Fruit fly (Drosophila melanogaster) whole organism, embryonic: ENCODE data around the gene Oatp33Eb.

Experiments
- ATbp ChIP-seq: fragments of 200-800 bp; sonication (Bioruptor generic); optimal IDR thresholded peaks from 2 replicates; lab custom pipeline; 2017; ENCODE audit warnings: missing biosample characterization, mild to moderate bottlenecking, missing genetic modification characterization, missing genetic modification reagents
- Aef1 ChIP-seq: fragments of 200-800 bp; sonication (Bioruptor generic); IDR thresholded peaks from 3 replicates; pipeline ENCODE4 v1.3.6; 2022; ENCODE audit warnings: missing biosample characterization, missing genetic modification characterization
- Atf-2 ChIP-seq: fragments of 200-800 bp; sonication (Bioruptor generic); optimal IDR thresholded peaks from 2 replicates; lab custom pipeline; 2016; ENCODE audit warnings: missing biosample characterization, missing genetic modification characterization
- B-H1 ChIP-seq: fragments of 200-800 bp; sonication (Bioruptor generic); IDR thresholded peaks from 3 replicates; pipeline ENCODE4 v1.3.6; 2022; ENCODE audit warnings: missing biosample characterization, missing genetic modification characterization
- Bdp1 ChIP-seq: fragments of 200-800 bp; sonication (Bioruptor generic); optimal IDR thresholded peaks from 3 replicates; lab custom pipeline; 2016; ENCODE audit warnings: missing biosample characterization, missing genetic modification characterization
- CG10462 ChIP-seq: fragments of 200-800 bp; sonication (Bioruptor generic); optimal IDR thresholded peaks from 2 replicates; lab custom pipeline; 2016; ENCODE audit warnings: missing biosample characterization, missing genetic modification characterization
- CG10654 ChIP-seq: fragments of 200-800 bp; sonication (Bioruptor generic); optimal IDR thresholded peaks from 2 replicates; lab custom pipeline; 2016; ENCODE audit warnings: missing biosample characterization, missing genetic modification characterization
- CG11085 ChIP-seq: fragments of 200-800 bp; sonication (Bioruptor generic); IDR thresholded peaks from 2 replicates; pipeline ENCODE4 v1.3.6; 2022; ENCODE audit warnings: missing biosample characterization, missing genetic modification characterization
- CG11696 ChIP-seq: fragments of 200-800 bp; sonication (Bioruptor generic); IDR thresholded peaks from 2 replicates; pipeline ENCODE4 v1.3.6; 2022; ENCODE audit warnings: missing biosample characterization, missing genetic modification characterization
- CG11723 ChIP-seq: fragments of 200-800 bp; sonication (Bioruptor generic); optimal IDR thresholded peaks from 2 replicates; lab custom pipeline; 2017; ENCODE audit warnings: missing biosample characterization, mild to moderate bottlenecking, missing genetic modification characterization
- CG14050 ChIP-seq: fragments of 200-800 bp; sonication (Bioruptor generic); IDR thresholded peaks from 3 replicates; pipeline ENCODE4 v1.3.6; 2022; ENCODE audit warnings: missing biosample characterization, missing genetic modification characterization
- CG15514 ChIP-seq: fragments of 200-800 bp; sonication (Bioruptor generic); optimal IDR thresholded peaks from 3 replicates; lab custom pipeline; 2017; ENCODE audit warnings: missing biosample characterization, missing genetic modification characterization, mild to moderate bottlenecking, moderate library complexity, missing genetic modification reagents
- CG1603 ChIP-seq: fragments of 200-800 bp; sonication (Bioruptor generic); optimal IDR thresholded peaks from 2 replicates; lab custom pipeline; 2019; ENCODE audit warnings: missing biosample characterization, mild to moderate bottlenecking, missing genetic modification characterization, moderate library complexity
- CG16779 ChIP-seq: fragments of 200-800 bp; sonication (Bioruptor generic); IDR thresholded peaks from 2 replicates; pipeline ENCODE4 v1.3.6; 2022; ENCODE audit warnings: missing biosample characterization, missing genetic modification characterization
- CG16863 ChIP-seq: fragments of 200-800 bp; sonication (Bioruptor generic); optimal IDR thresholded peaks from 3 replicates; lab custom pipeline; 2016; ENCODE audit warnings: missing biosample characterization, missing genetic modification characterization
- CG17328 ChIP-seq: fragments of 200-800 bp; sonication (Bioruptor generic); IDR thresholded peaks from 2 replicates; pipeline ENCODE4 v1.3.6; 2022; ENCODE audit warnings: missing biosample characterization, missing genetic modification characterization
- CG17568 ChIP-seq: fragments of 200-800 bp; sonication (Bioruptor generic); optimal IDR thresholded peaks from 2 replicates; lab custom pipeline; 2018; ENCODE audit warnings: missing biosample characterization, mild to moderate bottlenecking, missing genetic modification characterization, moderate library complexity
- CG17829 ChIP-seq: fragments of 200-800 bp; optimal IDR thresholded peaks from 2 replicates; lab custom pipeline; 2019; ENCODE audit warnings: missing biosample characterization, mild to moderate bottlenecking, missing genetic modification characterization, moderate library complexity
- CG2202 ChIP-seq: fragments of 200-800 bp; sonication (Bioruptor generic); optimal IDR thresholded peaks from 2 replicates; lab custom pipeline; 2018; ENCODE audit warnings: missing biosample characterization, mild to moderate bottlenecking, missing genetic modification characterization
- CG31388 ChIP-seq: fragments of 200-800 bp; sonication (Bioruptor generic); optimal IDR thresholded peaks from 2 replicates; lab custom pipeline; 2016; ENCODE audit warnings: missing biosample characterization, missing genetic modification characterization
- CG3995 ChIP-seq: fragments of 200-800 bp; sonication (Bioruptor generic); optimal IDR thresholded peaks from 3 replicates; lab custom pipeline; 2016; ENCODE audit warnings: missing biosample characterization, missing genetic modification characterization
- CG4282 ChIP-seq: fragments of 200-800 bp; sonication (Bioruptor generic); optimal IDR thresholded peaks from 2 replicates; lab custom pipeline; 2016; ENCODE audit warnings: missing biosample characterization, missing genetic modification characterization
- CG4424 ChIP-seq: fragments of 200-800 bp; sonication (Bioruptor generic); optimal IDR thresholded peaks from 3 replicates; lab custom pipeline; 2016; ENCODE audit warnings: missing biosample characterization, missing genetic modification characterization
- CG5180 ChIP-seq: fragments of 200-800 bp; sonication (Bioruptor generic); optimal IDR thresholded peaks from 3 replicates; lab custom pipeline; 2017; ENCODE audit warnings: missing biosample characterization, missing genetic modification characterization, mild to moderate bottlenecking, moderate library complexity, missing genetic modification reagents
- CG7786 ChIP-seq: fragments of 200-800 bp; sonication (Bioruptor generic); optimal IDR thresholded peaks from 2 replicates; lab custom pipeline; 2016; ENCODE audit warnings: missing biosample characterization, missing genetic modification characterization
- CG7987 ChIP-seq: fragments of 200-800 bp; sonication (Bioruptor generic); optimal IDR thresholded peaks from 2 replicates; lab custom pipeline; 2018; ENCODE audit warnings: missing biosample characterization, mild to moderate bottlenecking, missing genetic modification characterization, moderate library complexity
- CG8281 ChIP-seq: fragments of 200-800 bp; sonication (Bioruptor generic); optimal IDR thresholded peaks from 2 replicates; lab custom pipeline; 2018; ENCODE audit warnings: missing biosample characterization, mild to moderate bottlenecking, missing genetic modification characterization, moderate library complexity
- CTCF ChIP-seq: fragments of 200-800 bp; sonication (Bioruptor generic); optimal IDR thresholded peaks from 2 replicates; lab custom pipeline; 2017; ENCODE audit warnings: missing biosample characterization, mild to moderate bottlenecking, missing genetic modification characterization, moderate library complexity
- Dbx ChIP-seq: fragments of 200-800 bp; sonication (Bioruptor generic); IDR thresholded peaks from 3 replicates; pipeline ENCODE4 v1.3.6; 2022; ENCODE audit warnings: missing biosample characterization, missing genetic modification characterization
- Dip2 ChIP-seq: fragments of 200-800 bp; sonication (Bioruptor generic); IDR thresholded peaks from 2 replicates; pipeline ENCODE4 v1.3.6; 2022; ENCODE audit warnings: missing biosample characterization, missing genetic modification characterization
- ERR ChIP-seq: fragments of 200-800 bp; sonication (Bioruptor generic); optimal IDR thresholded peaks from 2 replicates; lab custom pipeline; 2016; ENCODE audit warnings: missing biosample characterization, missing genetic modification characterization
- Hr3 ChIP-seq: fragments of 200-800 bp; sonication (Bioruptor generic); optimal IDR thresholded peaks from 3 replicates; lab custom pipeline; 2016; ENCODE audit warnings: missing biosample characterization, missing genetic modification characterization
- Sox102F ChIP-seq: fragments of 200-800 bp; sonication (Bioruptor generic); optimal IDR thresholded peaks from 2 replicates; lab custom pipeline; 2018; ENCODE audit warnings: missing biosample characterization, mild to moderate bottlenecking, missing genetic modification characterization, moderate library complexity
- Tbp ChIP-seq: fragments of >200 bp; optimal IDR thresholded peaks from 2 replicates; lab custom pipeline; 2018; ENCODE audit warnings: missing biosample characterization, missing genetic modification characterization
- ab ChIP-seq: fragments of 200-800 bp; sonication (Bioruptor generic); optimal IDR thresholded peaks from 2 replicates; lab custom pipeline; 2016; ENCODE audit warnings: missing biosample characterization, missing genetic modification characterization
- cg ChIP-seq: fragments of 200-800 bp; sonication (Bioruptor generic); optimal IDR thresholded peaks from 3 replicates; lab custom pipeline; 2019; ENCODE audit warnings: missing biosample characterization, mild to moderate bottlenecking, missing genetic modification characterization, moderate library complexity
- chif ChIP-seq, 2 experiments: fragments of 200-800 bp; sonication (Bioruptor generic); optimal IDR thresholded peaks; 3 replicates each; lab custom pipeline; 2016; ENCODE audit warnings: missing biosample characterization in 2 of 2, missing genetic modification characterization in 2 of 2
- ewg ChIP-seq: fragments of 200-800 bp; sonication (Bioruptor generic); optimal IDR thresholded peaks from 3 replicates; lab custom pipeline; 2017; ENCODE audit warnings: mild to moderate bottlenecking, missing biosample characterization, missing genetic modification reagents, missing genetic modification characterization
- exex ChIP-seq: fragments of 200-800 bp; sonication (Bioruptor generic); optimal IDR thresholded peaks from 4 replicates; lab custom pipeline; 2018; ENCODE audit warnings: missing biosample characterization, mild to moderate bottlenecking, missing genetic modification characterization, moderate library complexity
- fd3F ChIP-seq: fragments of 200-800 bp; sonication (Bioruptor generic); optimal IDR thresholded peaks from 2 replicates; lab custom pipeline; 2018; ENCODE audit warnings: missing biosample characterization, mild to moderate bottlenecking, missing genetic modification characterization, moderate library complexity
- fd64A ChIP-seq: fragments of 200-800 bp; sonication (Bioruptor generic); optimal IDR thresholded peaks from 3 replicates; lab custom pipeline; 2018; ENCODE audit warnings: missing biosample characterization, mild to moderate bottlenecking, missing genetic modification characterization
- lov ChIP-seq, 2 experiments: fragments of 200-800 bp in 1 of 2; fragments of >200 bp in 1 of 2; sonication (Bioruptor generic) in 1 of 2; IDR thresholded peaks in 1 of 2; optimal IDR thresholded peaks in 1 of 2; 2 replicates in 1 of 2; 3 replicates in 1 of 2; pipeline versions ENCODE4 v1.3.6 to Lab custom; 2017 to 2022; ENCODE audit warnings: missing biosample characterization in 1 of 2, missing genetic modification characterization in 1 of 2
- onecut ChIP-seq: fragments of 200-800 bp; sonication (Bioruptor generic); IDR thresholded peaks from 2 replicates; pipeline ENCODE4 v1.3.6; 2022; ENCODE audit warnings: missing biosample characterization, missing genetic modification characterization
- sisA ChIP-seq: fragments of 200-800 bp; sonication (Bioruptor generic); IDR thresholded peaks from 2 replicates; pipeline ENCODE4 v1.3.6; 2022; ENCODE audit warnings: missing biosample characterization, missing genetic modification characterization
- slp2 ChIP-seq: fragments of 200-800 bp; sonication (Bioruptor generic); optimal IDR thresholded peaks from 2 replicates; lab custom pipeline; 2016; ENCODE audit warnings: missing biosample characterization, missing genetic modification characterization
- tgo ChIP-seq: fragments of 200-800 bp; sonication (Bioruptor generic); IDR thresholded peaks from 3 replicates; pipeline ENCODE4 v1.3.6; 2022; ENCODE audit warnings: missing biosample characterization, missing genetic modification characterization
- zen ChIP-seq: fragments of 200-800 bp; sonication (Bioruptor generic); optimal IDR thresholded peaks from 3 replicates; lab custom pipeline; 2018; ENCODE audit warnings: missing biosample characterization, mild to moderate bottlenecking, missing genetic modification characterization, moderate library complexity
- zen2 ChIP-seq: fragments of 200-800 bp; sonication (Bioruptor generic); IDR thresholded peaks from 3 replicates; pipeline ENCODE4 v1.3.6; 2022; ENCODE audit warnings: missing biosample characterization, missing genetic modification characterization; ENCODE audit not compliant: partially characterized antibody

Oatp33Eb gene

dm6 chr2L:12497283-12498265, 49.3 kb downstream of the Oatp33Eb start, which contains the start of gene t-cup (continued):
- TF ChIP-seq lov (optimal IDR thresholded peaks at IDR 0.05; lab: Kevin White, UChicago) (no peak), lov (GFP tag; IDR thresholded peaks at IDR 0.05; lab: Robert Waterston, UW) (0 out of 3 replicates have a peak, but pooled peaks have one; percentile 32), zen2 (GFP tag; lab: Robert Waterston, UW) (no peak), Tbp (GFP tag; lab: Kevin White, UChicago) (no peak), CG31388 (GFP tag; lab: Kevin White, UChicago) (no peak), sisA (GFP tag; lab: Robert Waterston, UW) (no peak), CG15514 (GFP tag; lab: Kevin White, UChicago) (peak; percentile 89), CG4282 (no peak), ERR (GFP tag; lab: Kevin White, UChicago) (peak; percentile 65), Bdp1 (GFP tag; lab: Kevin White, UChicago) (peak; percentile 66), Dip2 (no peak), CG7987 (GFP tag; lab: Kevin White, UChicago) (peak; percentile 95), CG17568 (GFP tag; lab: Kevin White, UChicago) (peak; percentile 88), zen (tag; lab: Kevin White, UChicago) (no peak), tgo (GFP tag; lab: Robert Waterston, UW) (no peak), ewg (GFP tag; lab: Kevin White, UChicago) (peak; percentile 59), Hr3 (GFP tag; lab: Kevin White, UChicago) (peak; percentile 31), chif (GFP tag; optimal IDR thresholded peaks at IDR 0.05; lab: Kevin White, UChicago) (peak; percentile 40 to 58), CG10654 (GFP tag; lab: Kevin White, UChicago) (peak; percentile 57), CG3995 (GFP tag; lab: Kevin White, UChicago) (no peak), exex (tag; lab: Kevin White, UChicago) (peak; percentile 100), CG5180 (peak; percentile 77), CG11696 (GFP tag; lab: Robert Waterston, UW) (peak; percentile 49; the same call in 1 of the 2 replicates), Atf-2 (GFP tag; lab: Kevin White, UChicago) (peak; percentile 26), Sox102F (GFP tag; lab: Kevin White, UChicago) (peak; percentile 67), cg (peak; percentile 65), CG16779 (GFP tag; lab: Robert Waterston, UW) (peak; percentile 34; the same call in 1 of the 2 replicates), CG1603 (tag; lab: Kevin White, UChicago) (peak; percentile 62), CG14050 (GFP tag; lab: Robert Waterston, UW) (peak; percentile 57; the same call in 2 of the 3 replicates), Aef1 (GFP tag; lab: Robert Waterston, UW) (0 out of 3 replicates have a peak, but pooled peaks have one; percentile 27), slp2 (peak; percentile 33), fd3F (GFP tag; lab: Kevin White, UChicago) (peak; percentile 61), CG17328 (GFP tag; lab: Robert Waterston, UW) (0 out of 2 replicates have a peak, but pooled peaks have one; percentile 37), CG7786 (GFP tag; lab: Kevin White, UChicago) (peak; percentile 50), CG11723 (GFP tag; lab: Kevin White, UChicago) (peak; percentile 81), fd64A (peak; percentile 88), ATbp (GFP tag; lab: Kevin White, UChicago) (peak; percentile 95), ab (GFP tag; lab: Kevin White, UChicago) (no peak), CG4424 (peak; percentile 41), CG16863 (GFP tag; lab: Kevin White, UChicago) (peak; percentile 65), CG2202 (peak; percentile 71), CG10462 (GFP tag; lab: Kevin White, UChicago) (peak; percentile 23), CG11085 (GFP tag; lab: Robert Waterston, UW) (no peak), CG17829 (tag; lab: Kevin White, UChicago) (peak; percentile 19), CG8281 (tag; lab: Kevin White, UChicago) (peak; percentile 98), B-H1 (GFP tag; lab: Robert Waterston, UW) (peak; percentile 49; the same call in 1 of the 3 replicates), onecut (GFP tag; lab: Robert Waterston, UW) (peak; percentile 80), Dbx (GFP tag; lab: Robert Waterston, UW) (peak; percentile 56; the same call in 2 of the 3 replicates), CTCF (GFP tag; lab: Kevin White, UChicago) (peak; percentile 27)
